Worm (Caenorhabditis elegans): Measurements from ENCODE around the gene abu-15.

DNA sequence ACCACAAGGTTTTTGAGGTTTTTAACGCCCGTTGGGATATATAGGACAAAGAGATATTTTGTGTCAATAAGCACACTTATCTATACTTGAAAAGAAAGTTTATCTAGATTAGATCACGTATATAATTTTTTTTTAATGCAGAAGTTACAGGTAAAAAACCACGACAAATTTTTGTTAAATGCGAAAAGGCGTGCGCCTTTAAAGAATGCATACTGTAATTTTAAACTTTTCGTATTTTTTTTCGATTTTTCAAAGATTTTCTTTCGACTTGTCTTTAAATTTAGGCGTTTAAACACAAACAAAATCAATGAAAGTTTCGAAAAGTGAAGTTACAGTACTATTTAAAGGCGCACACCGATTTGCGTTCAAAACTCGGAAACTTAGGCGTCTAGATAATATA, 45.2 kb downstream of the abu-15 start:
- TF ChIP-seq B0310.2 (tag; optimal IDR thresholded peaks at IDR 0.05) (no peak), scrt-1 (GFP tag; IDR thresholded peaks at IDR 0.05) (no peak), ama-1 (optimal IDR thresholded peaks at IDR 0.05) (no peak), flt-1 (GFP tag; IDR thresholded peaks at IDR 0.05) (no peak), tbx-37 (GFP tag; conservative IDR thresholded peaks at IDR 0.05) (no peak), ceh-13 (GFP tag; optimal IDR thresholded peaks at IDR 0.05) (no peak), ceh-36 (tag; optimal IDR thresholded peaks at IDR 0.05) (no peak), tbx-11 (GFP tag; IDR thresholded peaks at IDR 0.05) (no peak), tra-4 (tag; optimal IDR thresholded peaks at IDR 0.05) (no peak), hmg-4 (GFP tag; optimal IDR thresholded peaks at IDR 0.05) (no peak)
